In genomic region chr3R:29876733-29877193, dm6 we compare ENCODE assay signal across 1 fruit fly cellular context.
A peak's percentile ranks its signal among the peaks of the same experiment; 100 is the strongest.
TF ChIP-seq lines count a peak whose summit lies in the region.

Gene CG31038 (plus strand): TSS chr3R:29877059.

TF ChIP-seq in whole organism, embryonic, 481 proteins besides CTCF, POLR2A, EP300 and RAD21 (continued from another document and continues in another):
- TF ChIP-seq lbe (GFP tag; optimal IDR thresholded peaks at IDR 0.05; lab: Kevin White, UChicago) (peak; percentile 1), CG18262 (tag; optimal IDR thresholded peaks at IDR 0.05; lab: Kevin White, UChicago) (peak; percentile 37), CG16815 (GFP tag; optimal IDR thresholded peaks at IDR 0.05; lab: Kevin White, UChicago) (no peak), ara (GFP tag; IDR thresholded peaks at IDR 0.05; lab: Robert Waterston, UW) (peak; percentile 61; the same call in 1 of the 2 replicates), CG8388 (GFP tag; optimal IDR thresholded peaks at IDR 0.05; lab: Kevin White, UChicago) (no peak), br (optimal IDR thresholded peaks at IDR 0.05; lab: Kevin White, UChicago) (no peak), CG10959 (GFP tag; IDR thresholded peaks at IDR 0.05; lab: Robert Waterston, UW) (no peak), nmo (GFP tag; optimal IDR thresholded peaks at IDR 0.05; lab: Kevin White, UChicago) (peak; percentile 23), Stat92E (GFP tag; optimal IDR thresholded peaks at IDR 0.05; lab: Kevin White, UChicago) (peak in 1 of 3 experiments; percentile 32), Poxn (GFP tag; IDR thresholded peaks at IDR 0.05; lab: Robert Waterston, UW) (no peak), Usf (GFP tag; optimal IDR thresholded peaks at IDR 0.05; lab: Kevin White, UChicago) (no peak), CG10543 (GFP tag; optimal IDR thresholded peaks at IDR 0.05; lab: Kevin White, UChicago) (peak; percentile 34), CG1529 (GFP tag; optimal IDR thresholded peaks at IDR 0.05; lab: Kevin White, UChicago) (no peak), CG4282 (GFP tag; optimal IDR thresholded peaks at IDR 0.05; lab: Kevin White, UChicago) (no peak), CG15011 (GFP tag; optimal IDR thresholded peaks at IDR 0.05; lab: Kevin White, UChicago) (no peak), Vsx1 (GFP tag; optimal IDR thresholded peaks at IDR 0.05; lab: Kevin White, UChicago) (no peak), scrt (GFP tag; optimal IDR thresholded peaks at IDR 0.05; lab: Kevin White, UChicago) (no peak), CG4617 (GFP tag; optimal IDR thresholded peaks at IDR 0.05; lab: Kevin White, UChicago; ENCODE audit: borderline replicate concordance) (no peak), hbn (GFP tag; IDR thresholded peaks at IDR 0.05; lab: Robert Waterston, UW; ENCODE audit: partially characterized antibody) (no peak), ken (GFP tag; IDR thresholded peaks at IDR 0.05; lab: Robert Waterston, UW) (no peak), CrebB (tag; optimal IDR thresholded peaks at IDR 0.05; lab: Kevin White, UChicago) (peak; percentile 40), h (optimal IDR thresholded peaks at IDR 0.05; lab: Kevin White, UChicago) (no peak), CG14860 (GFP tag; IDR thresholded peaks at IDR 0.05; lab: Robert Waterston, UW; ENCODE audit: partially characterized antibody) (no peak), Oli (tag; optimal IDR thresholded peaks at IDR 0.05; lab: Kevin White, UChicago) (no peak), sisA (GFP tag; IDR thresholded peaks at IDR 0.05; lab: Robert Waterston, UW) (no peak), sc (optimal IDR thresholded peaks at IDR 0.05; lab: Kevin White, UChicago) (no peak), sc (GFP tag; optimal IDR thresholded peaks at IDR 0.05; lab: Kevin White, UChicago) (no peak), grn (GFP tag; optimal IDR thresholded peaks at IDR 0.05; lab: Kevin White, UChicago) (peak; percentile 60), ash1 (GFP tag; optimal IDR thresholded peaks at IDR 0.05; lab: Kevin White, UChicago) (no peak), nerfin-1 (tag; optimal IDR thresholded peaks at IDR 0.05; lab: Kevin White, UChicago) (peak; percentile 20), CG15696 (tag; optimal IDR thresholded peaks at IDR 0.05; lab: Kevin White, UChicago) (no peak), CG32772 (GFP tag; IDR thresholded peaks at IDR 0.05; lab: Robert Waterston, UW) (no peak), bigmax (GFP tag; optimal IDR thresholded peaks at IDR 0.05; lab: Kevin White, UChicago) (no peak), CG9215 (GFP tag; IDR thresholded peaks at IDR 0.05; lab: Robert Waterston, UW) (no peak), lilli (GFP tag; optimal IDR thresholded peaks at IDR 0.05; lab: Kevin White, UChicago) (no peak), CG6683 (GFP tag; optimal IDR thresholded peaks at IDR 0.05; lab: Kevin White, UChicago) (no peak), CG8290 (GFP tag; optimal IDR thresholded peaks at IDR 0.05; lab: Kevin White, UChicago) (no peak), CG8290 (tag; optimal IDR thresholded peaks at IDR 0.05; lab: Kevin White, UChicago) (no peak), CG2120 (GFP tag; optimal IDR thresholded peaks at IDR 0.05; lab: Kevin White, UChicago) (no peak), NfI (GFP tag; optimal IDR thresholded peaks at IDR 0.05; lab: Kevin White, UChicago) (no peak), wor (GFP tag; IDR thresholded peaks at IDR 0.05; lab: Robert Waterston, UW) (no peak), CG13894 (tag; optimal IDR thresholded peaks at IDR 0.05; lab: Kevin White, UChicago) (no peak), ase (GFP tag; IDR thresholded peaks at IDR 0.05; lab: Robert Waterston, UW) (no peak), HLHmδ (GFP tag; optimal IDR thresholded peaks at IDR 0.05; lab: Kevin White, UChicago) (peak; percentile 89), Hr51 (GFP tag; optimal IDR thresholded peaks at IDR 0.05; lab: Kevin White, UChicago) (peak in 1 of 2 experiments; percentile 25), CG13296 (GFP tag; optimal IDR thresholded peaks at IDR 0.05; lab: Kevin White, UChicago) (no peak), Hr39 (optimal IDR thresholded peaks at IDR 0.05; lab: Kevin White, UChicago) (no peak), kay (GFP tag; optimal IDR thresholded peaks at IDR 0.05; lab: Kevin White, UChicago) (peak; percentile 43), ab (GFP tag; optimal IDR thresholded peaks at IDR 0.05; lab: Kevin White, UChicago) (no peak), CG10321 (GFP tag; IDR thresholded peaks at IDR 0.05; lab: Robert Waterston, UW) (no peak), CG30020 (tag; optimal IDR thresholded peaks at IDR 0.05; lab: Kevin White, UChicago) (no peak), tx (GFP tag; optimal IDR thresholded peaks at IDR 0.05; lab: Kevin White, UChicago) (no peak), CG34224 (GFP tag; IDR thresholded peaks at IDR 0.05; lab: Robert Waterston, UW; ENCODE audit: partially characterized antibody) (no peak), CG14965 (GFP tag; optimal IDR thresholded peaks at IDR 0.05; lab: Kevin White, UChicago; ENCODE audit: borderline replicate concordance) (no peak), dimm (GFP tag; IDR thresholded peaks at IDR 0.05; lab: Robert Waterston, UW) (no peak), cg (GFP tag; optimal IDR thresholded peaks at IDR 0.05; lab: Kevin White, UChicago) (peak; percentile 97), Optix (GFP tag; IDR thresholded peaks at IDR 0.05; lab: Robert Waterston, UW) (0 out of 3 replicates have a peak, but pooled peaks have one; percentile 26), E2f1 (GFP tag; IDR thresholded peaks at IDR 0.05; lab: Robert Waterston, UW) (no peak), Oaz (GFP tag; IDR thresholded peaks at IDR 0.05; lab: Robert Waterston, UW) (no peak), Lim3 (GFP tag; IDR thresholded peaks at IDR 0.05; lab: Robert Waterston, UW) (no peak), Abd-B (GFP tag; optimal IDR thresholded peaks at IDR 0.05; lab: Kevin White, UChicago) (no peak), CG4328 (GFP tag; optimal IDR thresholded peaks at IDR 0.05; lab: Kevin White, UChicago) (no peak), kah (GFP tag; optimal IDR thresholded peaks at IDR 0.05; lab: Kevin White, UChicago) (no peak), CG31441 (GFP tag; IDR thresholded peaks at IDR 0.05; lab: Robert Waterston, UW) (peak; percentile 24), Deaf1 (tag; optimal IDR thresholded peaks at IDR 0.05; lab: Kevin White, UChicago) (peak; percentile 78), jigr1 (GFP tag; IDR thresholded peaks at IDR 0.05; lab: Robert Waterston, UW) (no peak), CG2712 (tag; optimal IDR thresholded peaks at IDR 0.05; lab: Kevin White, UChicago) (peak; percentile 29), fu2 (GFP tag; optimal IDR thresholded peaks at IDR 0.05; lab: Kevin White, UChicago) (no peak), gsb (GFP tag; IDR thresholded peaks at IDR 0.05; lab: Robert Waterston, UW) (no peak), org-1 (GFP tag; optimal IDR thresholded peaks at IDR 0.05; lab: Kevin White, UChicago) (no peak), CG2129 (GFP tag; IDR thresholded peaks at IDR 0.05; lab: Robert Waterston, UW; ENCODE audit: partially characterized antibody) (no peak), CG12104 (GFP tag; optimal IDR thresholded peaks at IDR 0.05; lab: Kevin White, UChicago) (no peak), CG4360 (GFP tag; IDR thresholded peaks at IDR 0.05; lab: Robert Waterston, UW) (peak; percentile 83), CG4707 (GFP tag; optimal IDR thresholded peaks at IDR 0.05; lab: Kevin White, UChicago) (no peak), gcm2 (GFP tag; optimal IDR thresholded peaks at IDR 0.05; lab: Kevin White, UChicago) (no peak), esg (GFP tag; conservative IDR thresholded peaks at IDR 0.05; lab: Robert Waterston, UW) (no peak), ato (GFP tag; IDR thresholded peaks at IDR 0.05; lab: Robert Waterston, UW; ENCODE audit: partially characterized antibody) (no peak), ssp (GFP tag; IDR thresholded peaks at IDR 0.05; lab: Robert Waterston, UW) (no peak), CG18619 (GFP tag; optimal IDR thresholded peaks at IDR 0.05; lab: Kevin White, UChicago) (no peak), sob (GFP tag; IDR thresholded peaks at IDR 0.05; lab: Robert Waterston, UW) (peak; percentile 57), CG4820 (GFP tag; optimal IDR thresholded peaks at IDR 0.05; lab: Kevin White, UChicago) (no peak), Fer3 (tag; optimal IDR thresholded peaks at IDR 0.05; lab: Kevin White, UChicago) (no peak), pfk (GFP tag; optimal IDR thresholded peaks at IDR 0.05; lab: Kevin White, UChicago) (no peak), crp (GFP tag; optimal IDR thresholded peaks at IDR 0.05; lab: Kevin White, UChicago) (no peak), dati (GFP tag; IDR thresholded peaks at IDR 0.05; lab: Robert Waterston, UW) (no peak), kni (GFP tag; optimal IDR thresholded peaks at IDR 0.05; lab: Kevin White, UChicago) (peak; percentile 58), chn (GFP tag; optimal IDR thresholded peaks at IDR 0.05; lab: Kevin White, UChicago) (peak; percentile 26), HmgD (GFP tag; optimal IDR thresholded peaks at IDR 0.05; lab: Kevin White, UChicago) (no peak), hb (GFP tag; IDR thresholded peaks at IDR 0.05; lab: Robert Waterston, UW; ENCODE audit: partially characterized antibody) (no peak), amos (GFP tag; IDR thresholded peaks at IDR 0.05; lab: Robert Waterston, UW; ENCODE audit: partially characterized antibody) (peak; percentile 39; the same call in 1 of the 2 replicates), seq (GFP tag; IDR thresholded peaks at IDR 0.05; lab: Robert Waterston, UW) (no peak), vvl (GFP tag; IDR thresholded peaks at IDR 0.05; lab: Robert Waterston, UW) (peak; percentile 57; the same call in 1 of the 2 replicates), Drgx (GFP tag; IDR thresholded peaks at IDR 0.05; lab: Robert Waterston, UW) (peak; percentile 34; the same call in 1 of the 2 replicates), CG18599 (GFP tag; optimal IDR thresholded peaks at IDR 0.05; lab: Kevin White, UChicago) (peak; percentile 15), Dfd (GFP tag; optimal IDR thresholded peaks at IDR 0.05; lab: Kevin White, UChicago) (no peak), NC2β (GFP tag; optimal IDR thresholded peaks at IDR 0.05; lab: Kevin White, UChicago) (no peak), CG14667 (GFP tag; IDR thresholded peaks at IDR 0.05; lab: Robert Waterston, UW) (no peak), Opbp (GFP tag; IDR thresholded peaks at IDR 0.05; lab: Robert Waterston, UW; ENCODE audit: partially characterized antibody) (peak; percentile 62; the same call in 2 of the 3 replicates), emc (GFP tag; optimal IDR thresholded peaks at IDR 0.05; lab: Kevin White, UChicago) (no peak), H2.0 (GFP tag; IDR thresholded peaks at IDR 0.05; lab: Robert Waterston, UW) (no peak), CG6254 (GFP tag; optimal IDR thresholded peaks at IDR 0.05; lab: Kevin White, UChicago) (no peak), CG13624 (GFP tag; optimal IDR thresholded peaks at IDR 0.05; lab: Kevin White, UChicago) (no peak), luna (GFP tag; optimal IDR thresholded peaks at IDR 0.05; lab: Kevin White, UChicago) (no peak), CG42726 (GFP tag; IDR thresholded peaks at IDR 0.05; lab: Robert Waterston, UW; ENCODE audit: partially characterized antibody) (peak; percentile 63; the same call in 1 of the 2 replicates), CG12236 (GFP tag; optimal IDR thresholded peaks at IDR 0.05; lab: Kevin White, UChicago) (no peak), cad (GFP tag; optimal IDR thresholded peaks at IDR 0.05; lab: Kevin White, UChicago) (no peak), sima (GFP tag; optimal IDR thresholded peaks at IDR 0.05; lab: Kevin White, UChicago) (no peak), gem (tag; optimal IDR thresholded peaks at IDR 0.05; lab: Kevin White, UChicago) (no peak), Sox100B (GFP tag; optimal IDR thresholded peaks at IDR 0.05; lab: Kevin White, UChicago) (no peak), ttk (GFP tag; IDR thresholded peaks at IDR 0.05; lab: Robert Waterston, UW) (no peak), abd-A (tag; optimal IDR thresholded peaks at IDR 0.05; lab: Kevin White, UChicago) (no peak), jumu (GFP tag; optimal IDR thresholded peaks at IDR 0.05; lab: Kevin White, UChicago) (no peak), CG31388 (GFP tag; optimal IDR thresholded peaks at IDR 0.05; lab: Kevin White, UChicago) (no peak), CG3726 (GFP tag; IDR thresholded peaks at IDR 0.05; lab: Robert Waterston, UW) (no peak), fd64A (GFP tag; optimal IDR thresholded peaks at IDR 0.05; lab: Kevin White, UChicago) (no peak), fd96Cb (tag; optimal IDR thresholded peaks at IDR 0.05; lab: Kevin White, UChicago) (no peak), vfl (GFP tag; optimal IDR thresholded peaks at IDR 0.05; lab: Kevin White, UChicago) (no peak), sna (GFP tag; IDR thresholded peaks at IDR 0.05; lab: Robert Waterston, UW; ENCODE audit: partially characterized antibody) (0 out of 2 replicates have a peak, but pooled peaks have one; percentile 30), lmd (GFP tag; IDR thresholded peaks at IDR 0.05; lab: Robert Waterston, UW) (no peak), H15 (GFP tag; IDR thresholded peaks at IDR 0.05; lab: Robert Waterston, UW) (no peak), nom (GFP tag; optimal IDR thresholded peaks at IDR 0.05; lab: Kevin White, UChicago) (peak; percentile 77), CG13287 (GFP tag; IDR thresholded peaks at IDR 0.05; lab: Robert Waterston, UW; ENCODE audit: partially characterized antibody) (peak; percentile 57; the same call in 1 of the 2 replicates), CG10565 (GFP tag; optimal IDR thresholded peaks at IDR 0.05; lab: Kevin White, UChicago) (no peak), D19A (tag; optimal IDR thresholded peaks at IDR 0.05; lab: Kevin White, UChicago) (peak; percentile 91), CG11695 (GFP tag; IDR thresholded peaks at IDR 0.05; lab: Robert Waterston, UW) (no peak), CG13424 (tag; optimal IDR thresholded peaks at IDR 0.05; lab: Kevin White, UChicago) (no peak), az2 (GFP tag; optimal IDR thresholded peaks at IDR 0.05; lab: Kevin White, UChicago) (no peak), crol (GFP tag; IDR thresholded peaks at IDR 0.05; lab: Robert Waterston, UW) (no peak), dmrt99B (tag; optimal IDR thresholded peaks at IDR 0.05; lab: Kevin White, UChicago) (peak; percentile 40), Med (GFP tag; lab: Kevin White, UChicago) (peak; percentile 88), CG5180 (GFP tag; optimal IDR thresholded peaks at IDR 0.05; lab: Kevin White, UChicago) (peak; percentile 23), zfh1 (GFP tag; IDR thresholded peaks at IDR 0.05; lab: Robert Waterston, UW) (peak; percentile 55; the same call in 2 of the 3 replicates), exex (tag; optimal IDR thresholded peaks at IDR 0.05; lab: Kevin White, UChicago) (no peak), Lhr (GFP tag; optimal IDR thresholded peaks at IDR 0.05; lab: Kevin White, UChicago) (no peak), otp (GFP tag; IDR thresholded peaks at IDR 0.05; lab: Robert Waterston, UW) (peak; percentile 29; the same call in 1 of the 3 replicates)
